Comparison of ENCODE assay signal across 1 fruit fly cellular context in the genomic region with DNA sequence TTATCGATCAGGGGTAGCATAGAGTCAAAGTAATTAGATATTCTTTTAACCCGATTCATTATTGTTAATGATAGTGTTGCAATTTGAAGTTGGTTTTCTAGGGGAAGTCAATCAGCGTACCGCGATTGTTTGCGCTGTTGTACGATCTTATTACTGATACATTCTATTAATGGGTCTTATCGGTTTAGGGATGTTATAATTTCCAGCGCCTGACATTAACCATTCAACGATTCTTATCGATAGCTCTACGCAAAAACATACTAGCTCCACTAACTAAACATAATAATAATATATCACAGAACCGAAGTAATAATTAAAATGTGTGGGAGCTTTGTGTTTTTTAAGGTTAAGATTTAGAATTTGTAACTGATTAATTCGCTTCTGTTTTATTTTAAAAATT.
A peak's percentile ranks its signal among the peaks of the same experiment; 100 is the strongest.
TF ChIP-seq lines count a peak whose summit lies in the region.

A gene (minus strand): TSS at position 175 of the 400 bp plus-strand sequence.

TF ChIP-seq in whole organism, embryonic, 481 proteins besides CTCF, POLR2A, EP300 and RAD21 (continued from another document):
- TF ChIP-seq emc (GFP tag; optimal IDR thresholded peaks at IDR 0.05; lab: Kevin White, UChicago) = no peak
- no peak for TF ChIP-seq CG18764 (GFP tag; optimal IDR thresholded peaks at IDR 0.05; lab: Kevin White, UChicago)
- TF ChIP-seq Med (GFP tag; lab: Kevin White, UChicago) = peak; percentile 52
- TF ChIP-seq BEAF-32 (GFP tag; optimal IDR thresholded peaks at IDR 0.05; lab: Kevin White, UChicago) = peak; percentile 59
- TF ChIP-seq zen (tag; optimal IDR thresholded peaks at IDR 0.05; lab: Kevin White, UChicago) = peak; percentile 29
- TF ChIP-seq exex (tag; optimal IDR thresholded peaks at IDR 0.05; lab: Kevin White, UChicago) = peak; percentile 29
- TF ChIP-seq Camta (GFP tag; optimal IDR thresholded peaks at IDR 0.05; lab: Kevin White, UChicago) = no peak
- TF ChIP-seq CG2678 (tag; optimal IDR thresholded peaks at IDR 0.05; lab: Kevin White, UChicago) = no peak
- TF ChIP-seq dimm (GFP tag; IDR thresholded peaks at IDR 0.05; lab: Robert Waterston, UW) = no peak
- peak; percentile 32; the same call in 1 of the 2 replicates for TF ChIP-seq amos (GFP tag; IDR thresholded peaks at IDR 0.05; lab: Robert Waterston, UW; ENCODE audit: partially characterized antibody)
- 0 out of 3 replicates have a peak, but pooled peaks have one; percentile 35 for TF ChIP-seq CG16813 (GFP tag; IDR thresholded peaks at IDR 0.05; lab: Robert Waterston, UW; ENCODE audit: partially characterized antibody)
TF ChIP-seq in whole organism, embryonic: peak in this region for 14.
